Fruit fly (Drosophila melanogaster) whole organism, adult: ENCODE measurements around the gene Ada1-2.

Experiments
- CG11617 ChIP-seq: fragments of 200-800 bp; sonication (Bioruptor generic); optimal IDR thresholded peaks from 2 replicates; lab custom pipeline; 2017; ENCODE audit warnings: mild to moderate bottlenecking, missing biosample characterization, missing genetic modification reagents, missing genetic modification characterization
- CG12768 ChIP-seq: fragments of 200-800 bp; sonication (Bioruptor generic); optimal IDR thresholded peaks from 2 replicates; lab custom pipeline; 2017; ENCODE audit warnings: missing biosample characterization, missing genetic modification characterization, mild to moderate bottlenecking, moderate library complexity, missing genetic modification reagents
- CG14711 ChIP-seq: fragments of 200-800 bp; sonication (Bioruptor generic); optimal IDR thresholded peaks from 2 replicates; lab custom pipeline; 2018; ENCODE audit warnings: missing biosample characterization, mild to moderate bottlenecking, missing genetic modification characterization, moderate library complexity
- CG1620 ChIP-seq: fragments of 200-800 bp; sonication (Bioruptor generic); optimal IDR thresholded peaks from 2 replicates; lab custom pipeline; 2016; ENCODE audit warnings: missing biosample characterization, missing genetic modification characterization
- CG33017 ChIP-seq: fragments of 200-800 bp; sonication (Bioruptor generic); optimal IDR thresholded peaks from 2 replicates; lab custom pipeline; 2018; ENCODE audit warnings: missing biosample characterization, mild to moderate bottlenecking, missing genetic modification characterization, moderate library complexity
- CG5204 ChIP-seq: fragments of 200-800 bp; sonication (Bioruptor generic); optimal IDR thresholded peaks from 2 replicates; lab custom pipeline; 2016; ENCODE audit warnings: missing biosample characterization, missing genetic modification characterization
- CG7045 ChIP-seq: fragments of 200-800 bp; sonication (Bioruptor generic); optimal IDR thresholded peaks from 2 replicates; lab custom pipeline; 2017; ENCODE audit warnings: missing biosample characterization, mild to moderate bottlenecking, missing genetic modification characterization
- CG7101 ChIP-seq: fragments of 200-800 bp; sonication (Bioruptor generic); optimal IDR thresholded peaks from 2 replicates; lab custom pipeline; 2018; ENCODE audit warnings: missing biosample characterization, mild to moderate bottlenecking, missing genetic modification characterization, moderate library complexity
- Clk ChIP-seq: fragments of 200-800 bp; sonication (Bioruptor generic); optimal IDR thresholded peaks from 2 replicates; lab custom pipeline; 2017; ENCODE audit warnings: missing biosample characterization, missing genetic modification characterization
- Crg-1 ChIP-seq: fragments of 200-800 bp; sonication (Bioruptor generic); optimal IDR thresholded peaks from 2 replicates; lab custom pipeline; 2016; ENCODE audit warnings: missing biosample characterization, missing genetic modification characterization
- Hr96 ChIP-seq: fragments of 200-800 bp; sonication (Bioruptor generic); optimal IDR thresholded peaks from 2 replicates; lab custom pipeline; 2016; ENCODE audit warnings: missing biosample characterization, missing genetic modification characterization
- Mnt ChIP-seq: fragments of 200-800 bp; sonication (Bioruptor generic); optimal IDR thresholded peaks from 2 replicates; lab custom pipeline; 2016; ENCODE audit warnings: missing biosample characterization, mild to moderate bottlenecking, missing genetic modification characterization
- bab1 ChIP-seq: fragments of 200-800 bp; sonication (Bioruptor generic); optimal IDR thresholded peaks from 3 replicates; lab custom pipeline; 2019; ENCODE audit warnings: missing biosample characterization, mild to moderate bottlenecking, missing genetic modification characterization, moderate library complexity
- cic ChIP-seq: fragments of 200-800 bp; sonication (Bioruptor generic); optimal IDR thresholded peaks from 2 replicates; lab custom pipeline; 2017; ENCODE audit warnings: missing biosample characterization, mild to moderate bottlenecking, missing genetic modification characterization, moderate library complexity
- cnc ChIP-seq, 2 experiments: fragments of >200 bp; optimal IDR thresholded peaks; 2 replicates each; lab custom pipeline; 2017
- kay ChIP-seq: fragments of 200-800 bp; sonication (Bioruptor generic); peaks from one replicate; lab custom pipeline; 2016; ENCODE audit warnings: missing biosample characterization, missing genetic modification characterization, borderline replicate concordance
- ovo ChIP-seq: fragments of 200-800 bp; sonication (Bioruptor generic); optimal IDR thresholded peaks from 2 replicates; lab custom pipeline; 2016; ENCODE audit warnings: missing biosample characterization, missing genetic modification characterization
- pad ChIP-seq: fragments of 200-800 bp; sonication (Bioruptor generic); optimal IDR thresholded peaks from 3 replicates; lab custom pipeline; 2017; ENCODE audit warnings: missing biosample characterization, missing genetic modification characterization, mild to moderate bottlenecking, moderate library complexity, missing genetic modification reagents
- tj ChIP-seq: fragments of 200-800 bp; sonication (Bioruptor generic); optimal IDR thresholded peaks from 3 replicates; lab custom pipeline; 2017; ENCODE audit warnings: missing biosample characterization, mild to moderate bottlenecking, missing genetic modification characterization, moderate library complexity
- toe ChIP-seq: fragments of 200-800 bp; sonication (Bioruptor generic); optimal IDR thresholded peaks from 2 replicates; lab custom pipeline; 2016; ENCODE audit warnings: missing biosample characterization, missing genetic modification characterization

The Ada1-2 gene

DNA sequence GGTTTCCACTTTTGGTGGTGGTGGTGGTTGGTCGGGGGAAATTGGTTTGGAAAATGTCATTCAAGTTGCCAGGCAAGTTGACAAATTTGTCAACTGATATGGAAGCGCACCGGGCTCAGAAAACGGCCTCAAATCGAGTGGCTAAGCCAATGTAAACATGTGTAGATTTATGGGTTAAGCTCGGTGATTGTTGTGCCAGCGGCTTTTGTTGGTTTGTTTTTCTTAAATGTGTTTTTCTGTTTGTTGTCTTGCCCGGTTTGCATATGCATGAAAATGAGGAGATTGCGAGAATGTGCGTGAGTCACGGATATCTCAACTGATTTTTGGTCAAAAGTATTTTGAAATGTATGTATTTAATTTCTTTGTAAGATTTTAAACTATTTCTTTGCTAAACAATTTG is 31.8 kb upstream of the Ada1-2 start:
- no peak for TF ChIP-seq kay (GFP tag; lab: Kevin White, UChicago)
- no peak for TF ChIP-seq Mnt (GFP tag; lab: Kevin White, UChicago)
- TF ChIP-seq CG7101: no peak
- no peak for TF ChIP-seq CG1620 (GFP tag; lab: Kevin White, UChicago)
- no peak for TF ChIP-seq CG11617 (GFP tag; lab: Kevin White, UChicago)
- TF ChIP-seq CG14711 (tag; lab: Kevin White, UChicago): no peak
- no peak for TF ChIP-seq CG7045 (GFP tag; lab: Kevin White, UChicago)
- no peak for TF ChIP-seq tj
- no peak for TF ChIP-seq bab1
- no peak for TF ChIP-seq cic (GFP tag; lab: Kevin White, UChicago)
- no peak for TF ChIP-seq Clk (GFP tag; lab: Kevin White, UChicago)
- no peak for TF ChIP-seq CG33017
- TF ChIP-seq pad (GFP tag; lab: Kevin White, UChicago): no peak
- TF ChIP-seq CG5204 (GFP tag; lab: Kevin White, UChicago): no peak
- no peak for TF ChIP-seq toe (GFP tag; lab: Kevin White, UChicago)
- no peak for TF ChIP-seq CG12768 (GFP tag; lab: Kevin White, UChicago)
- TF ChIP-seq Hr96: no peak
- TF ChIP-seq ovo (GFP tag; lab: Kevin White, UChicago): no peak
- no peak for TF ChIP-seq cnc (optimal IDR thresholded peaks at IDR 0.05; lab: Kevin White, UChicago)
- no peak for TF ChIP-seq Crg-1 (GFP tag; lab: Kevin White, UChicago)

DNA sequence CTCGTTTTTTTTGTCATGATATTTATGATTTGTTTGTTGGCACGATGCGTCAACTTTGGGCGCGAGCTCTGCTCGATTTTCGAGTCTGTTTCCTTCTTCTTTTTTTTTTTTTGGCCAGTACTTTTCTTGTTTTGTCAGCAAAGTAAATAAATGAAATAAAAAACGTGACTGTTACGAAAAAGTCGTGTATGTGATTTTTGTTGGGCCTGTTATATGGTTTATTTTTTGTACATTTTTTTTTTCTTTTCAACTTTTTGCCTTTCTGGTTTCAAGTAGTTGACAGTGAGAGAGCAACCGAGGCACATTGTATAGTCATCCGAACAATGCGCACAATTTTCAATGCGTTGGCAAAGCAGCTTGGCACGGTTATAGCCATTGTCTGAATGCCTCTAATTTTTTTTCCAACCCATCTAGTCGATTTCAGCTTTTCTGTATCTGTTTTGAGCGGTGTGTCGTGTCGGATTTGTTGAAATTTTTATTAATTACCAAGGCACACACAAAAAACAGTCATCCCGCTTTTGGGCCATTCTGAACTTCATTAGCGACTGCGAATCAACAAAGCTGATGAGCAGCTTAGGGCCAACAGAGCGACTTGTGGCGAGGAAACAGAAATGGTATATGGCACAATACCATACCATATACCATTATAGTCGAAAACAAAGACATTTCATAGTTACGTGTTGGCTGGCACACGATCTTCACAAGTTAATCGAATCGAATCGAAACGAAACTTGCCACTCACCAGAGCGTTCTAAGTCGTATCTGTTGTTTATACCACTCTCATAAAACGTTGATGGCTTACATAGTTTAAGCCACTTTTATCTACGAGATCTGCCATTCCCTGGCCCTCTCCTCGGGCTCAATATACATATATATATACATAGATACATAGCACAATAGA is 29.0 kb upstream of the Ada1-2 start:
- TF ChIP-seq bab1 (no peak), ovo (GFP tag; lab: Kevin White, UChicago) (no peak), CG7101 (no peak), tj (peak; percentile 82), kay (GFP tag; lab: Kevin White, UChicago) (peak; percentile 31), pad (GFP tag; lab: Kevin White, UChicago) (no peak), CG33017 (no peak), CG14711 (tag; lab: Kevin White, UChicago) (no peak), CG7045 (GFP tag; lab: Kevin White, UChicago) (no peak), cnc (optimal IDR thresholded peaks at IDR 0.05; lab: Kevin White, UChicago) (no peak), Crg-1 (GFP tag; lab: Kevin White, UChicago) (no peak), Hr96 (no peak), CG12768 (GFP tag; lab: Kevin White, UChicago) (no peak), CG5204 (GFP tag; lab: Kevin White, UChicago) (no peak), CG11617 (GFP tag; lab: Kevin White, UChicago) (no peak)

DNA sequence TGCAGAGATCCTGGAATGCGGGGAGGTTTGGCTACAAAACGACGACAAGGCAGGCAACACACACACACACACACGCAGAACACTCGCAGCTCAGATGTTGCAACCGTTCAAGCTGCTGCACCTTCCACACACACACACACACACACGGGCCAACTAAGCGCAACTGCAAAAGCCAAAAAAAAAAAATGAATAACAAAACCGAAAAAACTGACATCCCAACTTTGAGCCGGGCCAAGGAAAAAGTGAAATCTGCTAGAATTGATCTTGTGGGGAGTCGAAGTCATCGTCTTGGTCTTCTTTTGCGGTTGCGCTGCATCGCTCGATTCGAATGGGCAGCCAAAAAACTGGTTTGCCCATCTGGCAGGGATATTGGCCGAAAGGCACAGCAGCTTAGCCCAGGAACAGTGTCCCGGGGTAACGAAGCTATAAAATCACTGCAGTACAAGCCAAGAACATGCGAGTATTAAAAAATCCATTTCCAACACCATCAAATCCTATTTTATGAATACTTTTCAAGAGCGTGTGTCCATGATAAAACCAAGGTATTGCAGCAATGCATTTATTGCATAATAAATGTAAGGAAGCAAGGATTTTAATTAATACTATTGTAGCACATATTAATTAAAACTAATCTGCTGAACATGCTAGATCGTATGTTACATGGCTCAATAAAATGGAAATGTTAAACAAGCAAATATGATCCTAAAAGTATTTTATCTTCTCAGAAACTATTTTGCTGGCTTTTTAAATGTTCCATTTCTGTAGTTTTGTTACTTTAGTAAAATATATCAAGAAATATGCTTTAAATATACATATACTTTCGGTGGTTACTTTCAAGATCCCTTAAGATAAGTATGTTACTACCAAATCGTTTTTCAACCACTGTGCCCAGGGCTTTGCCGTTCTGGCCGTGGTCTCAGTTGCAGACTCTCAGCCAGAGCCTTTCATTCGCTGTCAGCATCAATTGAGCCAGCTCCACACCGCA is 26.8 kb upstream of the Ada1-2 start:
- TF ChIP-seq CG7101 (no peak), CG12768 (GFP tag; lab: Kevin White, UChicago) (no peak), Mnt (GFP tag; lab: Kevin White, UChicago) (no peak), bab1 (no peak), CG11617 (GFP tag; lab: Kevin White, UChicago) (no peak), cnc (optimal IDR thresholded peaks at IDR 0.05; lab: Kevin White, UChicago) (no peak), tj (no peak), CG14711 (tag; lab: Kevin White, UChicago) (no peak), Hr96 (no peak), toe (GFP tag; lab: Kevin White, UChicago) (no peak), kay (GFP tag; lab: Kevin White, UChicago) (no peak), CG1620 (GFP tag; lab: Kevin White, UChicago) (no peak), pad (GFP tag; lab: Kevin White, UChicago) (no peak), CG7045 (GFP tag; lab: Kevin White, UChicago) (no peak), CG33017 (no peak), Clk (GFP tag; lab: Kevin White, UChicago) (no peak), Crg-1 (GFP tag; lab: Kevin White, UChicago) (no peak)

DNA sequence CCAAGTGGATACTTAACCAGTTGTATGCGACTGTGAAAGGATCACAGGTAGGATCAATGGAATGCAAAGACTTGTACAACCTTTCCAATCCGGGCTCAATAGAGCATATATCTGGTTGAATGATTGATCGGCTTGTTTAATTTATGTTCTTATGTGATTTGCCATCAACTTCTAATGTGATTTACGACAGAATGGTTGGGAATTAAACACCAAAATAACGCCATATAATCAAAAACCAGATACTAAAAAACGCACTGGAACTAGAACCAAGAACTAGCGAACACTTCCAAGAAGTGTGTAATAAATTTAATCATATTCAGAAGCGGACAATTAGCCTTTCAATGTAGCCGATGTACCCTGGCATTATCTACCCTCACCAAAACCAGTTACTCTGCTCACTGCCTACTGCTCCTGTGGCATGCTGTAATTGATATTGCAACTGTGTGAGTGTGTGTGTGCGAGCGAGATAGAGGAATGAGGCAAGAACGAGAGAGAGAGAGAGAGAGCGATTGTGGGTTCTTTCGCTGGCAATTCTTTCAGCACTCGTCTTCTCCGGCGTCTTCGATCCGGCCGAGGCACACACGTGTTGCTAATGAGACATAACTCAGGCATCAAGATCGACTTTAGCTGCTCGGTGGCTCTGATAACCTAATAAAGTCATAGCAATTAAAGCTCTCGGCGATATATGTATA is 24.0 kb upstream of the Ada1-2 start:
- TF ChIP-seq bab1: no peak
- no peak for TF ChIP-seq Mnt (GFP tag; lab: Kevin White, UChicago)
- TF ChIP-seq ovo (GFP tag; lab: Kevin White, UChicago): no peak
- TF ChIP-seq CG33017: no peak
- no peak for TF ChIP-seq Clk (GFP tag; lab: Kevin White, UChicago)
- no peak for TF ChIP-seq CG14711 (tag; lab: Kevin White, UChicago)
- TF ChIP-seq CG7101: no peak
- TF ChIP-seq CG7045 (GFP tag; lab: Kevin White, UChicago): no peak
- TF ChIP-seq toe (GFP tag; lab: Kevin White, UChicago): no peak
- no peak for TF ChIP-seq Hr96
- TF ChIP-seq CG1620 (GFP tag; lab: Kevin White, UChicago): no peak
- TF ChIP-seq kay (GFP tag; lab: Kevin White, UChicago): no peak
- no peak for TF ChIP-seq CG11617 (GFP tag; lab: Kevin White, UChicago)
- TF ChIP-seq tj: no peak
- TF ChIP-seq CG5204 (GFP tag; lab: Kevin White, UChicago): no peak
- TF ChIP-seq cic (GFP tag; lab: Kevin White, UChicago): no peak
- TF ChIP-seq cnc (optimal IDR thresholded peaks at IDR 0.05; lab: Kevin White, UChicago): no peak
- no peak for TF ChIP-seq Crg-1 (GFP tag; lab: Kevin White, UChicago)
- no peak for TF ChIP-seq pad (GFP tag; lab: Kevin White, UChicago)
